Worm (Caenorhabditis elegans): Measurements from ENCODE around the gene T22B7.3.

The T22B7.3 gene

DNA sequence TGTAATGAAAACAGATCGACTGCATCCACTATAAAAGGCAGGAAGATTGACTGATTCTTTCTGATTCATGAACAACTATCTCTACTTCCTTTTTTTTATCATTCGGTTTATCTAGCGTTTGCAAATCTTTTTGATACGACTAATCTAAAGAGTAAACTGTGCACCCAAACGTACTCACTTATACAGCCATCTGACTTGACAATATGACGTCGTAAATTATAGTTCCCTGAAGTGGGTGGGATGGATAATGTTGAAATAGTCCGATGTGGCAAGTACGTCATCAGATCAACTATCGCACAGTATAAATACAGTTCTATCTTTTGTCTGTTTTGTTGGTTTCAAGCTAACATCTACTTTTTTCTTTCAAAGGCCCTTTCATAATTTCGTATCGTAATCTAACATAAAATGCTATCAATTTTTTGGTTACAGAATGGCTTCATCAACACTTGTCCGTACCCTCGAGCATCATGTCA lies at the start of gene T22B7.3:
T22B7.3 (plus strand) TSS at position 423 of the 473 bp plus-strand sequence.
- TF ChIP-seq tab-1 (GFP tag; IDR thresholded peaks at IDR 0.05) (no peak), flt-1 (GFP tag; IDR thresholded peaks at IDR 0.05) (no peak), ztf-23 (GFP tag; IDR thresholded peaks at IDR 0.05) (no peak), ztf-29 (GFP tag; IDR thresholded peaks at IDR 0.05) (no peak), T22C8.4 (GFP tag; IDR thresholded peaks at IDR 0.05) (no peak), cog-1 (tag; optimal IDR thresholded peaks at IDR 0.05) (no peak), klf-2 (GFP tag; conservative IDR thresholded peaks at IDR 0.05) (no peak)

DNA sequence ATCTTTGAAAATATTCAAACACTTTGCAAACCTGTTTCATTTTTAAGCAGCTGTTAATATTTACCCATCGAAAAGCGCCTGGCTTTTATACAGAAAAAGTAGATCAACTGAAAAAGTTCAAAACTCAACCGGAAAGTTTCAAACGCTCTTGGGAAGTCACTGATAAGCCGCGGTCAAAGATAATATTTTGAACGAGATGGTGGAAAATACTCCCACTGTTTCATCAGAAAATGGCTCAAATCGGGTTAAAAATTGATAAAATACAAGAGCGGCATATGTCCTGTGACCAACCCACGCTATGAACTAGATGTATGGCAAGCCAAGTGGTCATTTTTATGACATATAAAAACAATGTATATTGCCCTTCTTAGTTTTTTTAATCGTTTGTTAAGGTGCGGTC lies 47.9 kb upstream of the T22B7.3 start, which contains the start of gene sulp-2:
sulp-2 (minus strand) TSS at position 107 of the 400 bp plus-strand sequence.
- TF ChIP-seq ztf-29 (GFP tag; IDR thresholded peaks at IDR 0.05): no peak

DNA sequence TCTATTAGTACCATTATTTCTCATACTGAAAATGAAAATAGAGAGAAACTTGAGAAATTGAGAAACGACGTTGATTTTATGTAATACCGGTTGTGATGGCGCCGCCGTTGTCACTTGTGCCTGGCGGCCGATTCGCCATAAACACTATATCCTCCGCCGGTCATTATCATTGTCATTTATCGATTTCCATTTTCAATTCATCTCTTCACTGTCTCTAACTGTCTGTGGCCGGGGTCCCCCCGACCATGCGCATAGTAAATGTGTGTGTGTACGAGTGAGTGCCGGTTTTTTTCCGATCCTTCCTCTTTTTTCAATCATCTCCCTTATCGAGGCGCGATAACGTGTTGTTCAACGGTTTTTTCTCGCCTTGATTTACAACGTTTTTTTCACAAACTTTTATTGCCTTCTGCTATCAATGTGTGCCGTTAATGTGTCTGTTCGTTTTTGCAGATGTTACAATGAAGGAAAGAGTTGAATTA lies 43.8 kb upstream of the T22B7.3 start, which contains the start of gene F14D12.1:
F14D12.1 (plus strand) TSS at position 429 of the 479 bp plus-strand sequence.
- TF ChIP-seq ztf-29 (GFP tag; IDR thresholded peaks at IDR 0.05) (no peak), ref-1 (GFP tag; conservative IDR thresholded peaks at IDR 0.05) (no peak), T22C8.4 (GFP tag; IDR thresholded peaks at IDR 0.05) (no peak), klf-2 (GFP tag; conservative IDR thresholded peaks at IDR 0.05) (no peak), tab-1 (GFP tag; IDR thresholded peaks at IDR 0.05) (no peak)

DNA sequence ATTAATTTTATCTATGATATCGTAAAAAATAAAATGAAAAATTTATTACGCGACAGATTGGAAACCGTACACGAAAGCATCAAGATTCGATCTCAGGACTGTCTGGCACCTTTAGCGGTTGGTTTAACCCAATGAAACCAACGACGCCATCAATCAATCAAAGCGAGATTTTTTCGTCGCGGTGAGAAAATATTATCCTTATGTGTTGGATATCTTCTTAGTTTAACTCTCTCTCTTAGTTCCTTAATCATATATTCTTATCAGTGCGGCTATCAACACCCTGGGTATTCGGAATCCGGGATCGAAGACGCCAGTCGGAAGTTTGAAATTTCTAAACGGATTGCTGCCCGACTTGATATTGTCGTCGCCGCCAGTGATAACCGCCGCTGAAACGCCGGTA lies 42.1 kb upstream of the T22B7.3 start:
- TF ChIP-seq ztf-29 (GFP tag; IDR thresholded peaks at IDR 0.05) (no peak), cog-1 (tag; optimal IDR thresholded peaks at IDR 0.05) (no peak), ztf-23 (GFP tag; IDR thresholded peaks at IDR 0.05) (no peak), T22C8.4 (GFP tag; IDR thresholded peaks at IDR 0.05) (no peak), klf-2 (GFP tag; conservative IDR thresholded peaks at IDR 0.05) (no peak), flt-1 (GFP tag; IDR thresholded peaks at IDR 0.05) (no peak), tab-1 (GFP tag; IDR thresholded peaks at IDR 0.05) (no peak), ref-1 (GFP tag; conservative IDR thresholded peaks at IDR 0.05) (no peak), med-1 (GFP tag; optimal IDR thresholded peaks at IDR 0.05; ENCODE audit: insufficient read depth) (no peak)

DNA sequence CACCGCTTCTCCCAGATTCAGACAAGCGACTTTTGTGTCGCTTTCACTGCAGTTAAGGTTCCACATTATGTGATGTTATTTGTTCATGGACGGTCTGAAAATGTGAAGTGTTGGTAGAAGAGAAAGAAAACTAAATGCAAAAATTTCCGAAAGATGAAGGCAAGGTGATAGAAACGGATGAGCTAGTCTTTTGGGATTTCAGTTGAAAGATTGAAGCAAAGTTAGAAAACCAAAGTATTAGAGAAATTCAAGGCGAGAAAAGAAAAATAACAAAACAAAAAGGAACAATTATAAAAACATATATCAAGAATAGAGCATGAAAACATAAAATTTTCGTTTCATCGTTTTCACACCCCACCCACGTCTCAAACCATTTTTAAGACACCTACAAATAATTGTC lies 36.0 kb upstream of the T22B7.3 start, which contains the start of gene octr-1:
octr-1 (minus strand) TSS at position 101 of the 400 bp plus-strand sequence.
- TF ChIP-seq klf-2 (GFP tag; conservative IDR thresholded peaks at IDR 0.05): no peak
- no peak for TF ChIP-seq ztf-23 (GFP tag; IDR thresholded peaks at IDR 0.05)
- TF ChIP-seq cog-1 (tag; optimal IDR thresholded peaks at IDR 0.05): no peak
- TF ChIP-seq ref-1 (GFP tag; conservative IDR thresholded peaks at IDR 0.05): no peak
- TF ChIP-seq tab-1 (GFP tag; IDR thresholded peaks at IDR 0.05): no peak
- no peak for TF ChIP-seq flt-1 (GFP tag; IDR thresholded peaks at IDR 0.05)
- TF ChIP-seq T22C8.4 (GFP tag; IDR thresholded peaks at IDR 0.05): no peak
- no peak for TF ChIP-seq med-1 (GFP tag; optimal IDR thresholded peaks at IDR 0.05; ENCODE audit: insufficient read depth)
- no peak for TF ChIP-seq ztf-29 (GFP tag; IDR thresholded peaks at IDR 0.05)

DNA sequence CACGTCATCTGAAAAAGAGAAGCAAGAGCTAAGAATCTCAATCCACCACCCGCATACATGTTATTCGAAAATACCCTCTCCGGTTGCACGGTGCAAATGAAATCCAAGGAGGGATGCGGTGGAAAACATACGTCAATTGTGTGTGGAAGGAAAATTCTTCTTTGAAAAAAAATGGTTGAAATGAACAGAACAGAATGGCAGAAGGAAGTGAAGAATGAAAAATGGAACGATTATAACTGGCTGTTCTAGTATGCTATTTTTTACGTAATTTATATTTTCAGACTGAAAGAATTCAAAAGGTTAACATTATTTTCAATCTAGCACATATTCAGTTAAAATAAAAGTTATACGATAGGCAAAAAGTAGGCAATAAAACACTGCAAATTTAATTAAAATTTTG lies 31.2 kb upstream of the T22B7.3 start:
- TF ChIP-seq klf-2 (GFP tag; conservative IDR thresholded peaks at IDR 0.05) (no peak), T22C8.4 (GFP tag; IDR thresholded peaks at IDR 0.05) (no peak), flt-1 (GFP tag; IDR thresholded peaks at IDR 0.05) (no peak), ztf-23 (GFP tag; IDR thresholded peaks at IDR 0.05) (no peak), cog-1 (tag; optimal IDR thresholded peaks at IDR 0.05) (no peak), med-1 (GFP tag; optimal IDR thresholded peaks at IDR 0.05; ENCODE audit: insufficient read depth) (no peak), ref-1 (GFP tag; conservative IDR thresholded peaks at IDR 0.05) (no peak), ztf-29 (GFP tag; IDR thresholded peaks at IDR 0.05) (no peak), tab-1 (GFP tag; IDR thresholded peaks at IDR 0.05) (no peak)

DNA sequence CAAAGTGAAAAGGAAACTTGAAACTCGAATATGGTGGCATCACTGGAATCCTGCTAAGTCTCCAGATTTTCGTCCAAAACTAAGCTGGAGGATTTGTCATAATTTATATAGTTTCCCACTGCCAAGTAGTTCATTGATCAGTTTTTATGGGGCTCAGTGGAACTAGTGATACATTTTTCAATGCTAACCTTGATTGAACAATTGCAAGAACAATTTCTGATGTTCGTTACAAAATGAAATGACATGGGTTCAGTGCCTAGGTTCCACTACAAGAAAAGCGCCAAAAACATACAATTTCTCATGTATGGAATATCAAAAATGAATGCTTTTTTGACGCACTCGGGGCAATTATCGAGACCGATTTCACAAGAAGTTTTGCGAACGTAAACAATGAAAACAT lies 25.4 kb upstream of the T22B7.3 start:
- no peak for TF ChIP-seq ref-1 (GFP tag; conservative IDR thresholded peaks at IDR 0.05)
- TF ChIP-seq flt-1 (GFP tag; IDR thresholded peaks at IDR 0.05): no peak
- TF ChIP-seq cog-1 (tag; optimal IDR thresholded peaks at IDR 0.05): no peak
- no peak for TF ChIP-seq tab-1 (GFP tag; IDR thresholded peaks at IDR 0.05)
- no peak for TF ChIP-seq T22C8.4 (GFP tag; IDR thresholded peaks at IDR 0.05)
- TF ChIP-seq ztf-23 (GFP tag; IDR thresholded peaks at IDR 0.05): no peak
- no peak for TF ChIP-seq klf-2 (GFP tag; conservative IDR thresholded peaks at IDR 0.05)
- TF ChIP-seq med-1 (GFP tag; optimal IDR thresholded peaks at IDR 0.05; ENCODE audit: insufficient read depth): no peak
- no peak for TF ChIP-seq ztf-29 (GFP tag; IDR thresholded peaks at IDR 0.05)

DNA sequence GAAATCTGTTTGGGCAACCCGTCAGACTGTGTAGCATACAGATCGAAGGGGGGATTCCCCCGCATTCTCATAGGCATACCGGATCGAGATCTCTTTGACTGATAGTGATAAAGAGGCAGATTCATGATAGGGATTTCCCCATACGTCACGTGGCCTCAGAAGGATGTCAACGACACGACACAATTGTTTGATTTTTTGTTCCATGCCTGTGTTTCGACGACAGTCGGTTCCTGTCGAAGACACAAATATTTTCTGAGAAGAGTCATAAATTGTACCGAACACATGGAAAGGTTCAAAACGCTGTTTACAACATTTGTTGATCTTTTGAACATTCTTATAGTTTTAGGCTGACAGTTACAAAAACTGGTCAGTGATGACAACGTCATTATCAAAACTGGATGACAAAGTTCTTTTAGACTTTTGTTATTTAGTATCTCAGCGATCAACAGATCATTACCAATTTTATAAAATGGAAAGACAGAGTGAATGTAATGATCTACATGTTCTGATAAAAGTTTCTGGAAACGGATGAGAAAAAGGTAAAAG lies 18.7 kb upstream of the T22B7.3 start:
- no peak for TF ChIP-seq ztf-29 (GFP tag; IDR thresholded peaks at IDR 0.05)
- TF ChIP-seq med-1 (GFP tag; optimal IDR thresholded peaks at IDR 0.05; ENCODE audit: insufficient read depth): no peak
- TF ChIP-seq tab-1 (GFP tag; IDR thresholded peaks at IDR 0.05): no peak
- TF ChIP-seq flt-1 (GFP tag; IDR thresholded peaks at IDR 0.05): no peak
- no peak for TF ChIP-seq ztf-23 (GFP tag; IDR thresholded peaks at IDR 0.05)
- TF ChIP-seq klf-2 (GFP tag; conservative IDR thresholded peaks at IDR 0.05): no peak
- TF ChIP-seq T22C8.4 (GFP tag; IDR thresholded peaks at IDR 0.05): no peak
- no peak for TF ChIP-seq ref-1 (GFP tag; conservative IDR thresholded peaks at IDR 0.05)
- TF ChIP-seq cog-1 (tag; optimal IDR thresholded peaks at IDR 0.05): no peak

DNA sequence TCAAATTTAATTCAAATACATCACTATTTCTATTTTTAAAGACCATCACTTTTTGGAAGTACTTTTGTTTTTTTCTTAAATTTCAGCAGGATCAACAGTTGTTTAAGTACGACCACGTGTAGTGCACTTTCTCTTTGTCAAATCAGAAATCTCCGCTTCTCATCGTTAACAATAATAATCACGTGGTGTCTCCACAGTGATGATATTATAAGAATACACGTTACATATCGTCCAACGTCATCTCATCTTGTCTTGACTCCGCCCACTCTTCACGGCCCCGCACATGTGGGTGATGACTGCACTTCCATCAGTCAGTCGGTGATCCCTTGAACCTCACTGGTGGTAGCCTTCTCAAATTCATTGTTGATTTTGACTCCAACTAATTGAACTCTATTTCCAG lies 17.2 kb upstream of the T22B7.3 start, which contains the start of gene argn-1:
argn-1 (plus strand) TSS at position 83 of the 400 bp plus-strand sequence.
- TF ChIP-seq cog-1 (tag; optimal IDR thresholded peaks at IDR 0.05) (no peak), klf-2 (GFP tag; conservative IDR thresholded peaks at IDR 0.05) (no peak), med-1 (GFP tag; optimal IDR thresholded peaks at IDR 0.05; ENCODE audit: insufficient read depth) (no peak), T22C8.4 (GFP tag; IDR thresholded peaks at IDR 0.05) (no peak), tab-1 (GFP tag; IDR thresholded peaks at IDR 0.05) (no peak), ref-1 (GFP tag; conservative IDR thresholded peaks at IDR 0.05) (no peak), ztf-23 (GFP tag; IDR thresholded peaks at IDR 0.05) (no peak), flt-1 (GFP tag; IDR thresholded peaks at IDR 0.05) (no peak), ztf-29 (GFP tag; IDR thresholded peaks at IDR 0.05) (no peak)

DNA sequence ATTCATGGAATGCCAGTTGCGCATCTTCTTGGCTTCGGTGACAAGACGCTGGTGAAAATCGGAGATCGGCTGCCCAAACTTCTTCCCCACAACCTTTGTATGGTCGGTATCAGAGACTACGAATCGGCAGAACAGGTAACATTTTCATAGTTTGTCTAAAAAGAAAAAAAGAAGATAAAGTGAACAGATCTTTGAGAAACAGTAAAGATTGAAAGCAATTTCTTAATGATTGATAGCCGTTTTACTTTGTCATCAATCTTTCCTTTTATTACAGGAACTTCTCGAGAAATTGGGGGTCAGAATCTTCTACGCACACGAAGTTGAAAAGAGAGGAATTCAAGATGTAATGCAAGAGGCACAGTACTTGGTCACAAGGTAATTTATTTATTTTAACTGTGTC lies 16.2 kb upstream of the T22B7.3 start:
- no peak for TF ChIP-seq med-1 (GFP tag; optimal IDR thresholded peaks at IDR 0.05; ENCODE audit: insufficient read depth)
- no peak for TF ChIP-seq ref-1 (GFP tag; conservative IDR thresholded peaks at IDR 0.05)
- TF ChIP-seq flt-1 (GFP tag; IDR thresholded peaks at IDR 0.05): no peak
- TF ChIP-seq T22C8.4 (GFP tag; IDR thresholded peaks at IDR 0.05): no peak
- no peak for TF ChIP-seq ztf-29 (GFP tag; IDR thresholded peaks at IDR 0.05)
- no peak for TF ChIP-seq klf-2 (GFP tag; conservative IDR thresholded peaks at IDR 0.05)
- no peak for TF ChIP-seq tab-1 (GFP tag; IDR thresholded peaks at IDR 0.05)
- TF ChIP-seq cog-1 (tag; optimal IDR thresholded peaks at IDR 0.05): no peak
- no peak for TF ChIP-seq ztf-23 (GFP tag; IDR thresholded peaks at IDR 0.05)
